Worm (Caenorhabditis elegans): ENCODE measurements around the gene nas-32.
"Not testable (repeated sequence)": the region's sequence is repeated elsewhere in the genome, so short reads cannot be mapped to it uniquely, and the experiment has no call there.

nas-32 gene

DNA sequence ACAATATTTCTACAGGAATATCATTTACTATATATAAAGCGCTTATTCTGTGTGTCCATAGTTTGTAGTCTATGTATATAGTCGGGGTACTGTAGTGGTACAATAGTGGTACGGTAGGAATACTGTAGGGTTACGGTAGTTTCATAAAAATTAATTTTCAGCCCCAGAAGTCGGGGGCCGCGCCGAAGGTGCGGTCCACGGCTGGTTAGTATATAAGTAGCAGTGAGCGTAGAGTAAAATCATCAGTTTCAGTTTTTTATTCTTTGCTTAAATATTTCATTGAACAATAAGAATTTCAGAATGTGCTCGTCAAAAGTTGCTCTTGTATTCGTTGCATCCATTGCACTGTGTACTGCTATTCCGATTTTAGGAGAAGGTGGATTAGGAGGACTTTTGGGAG, 8.2 kb downstream of the nas-32 start, which contains the start of gene srlf-22:
Gene srlf-22 (plus strand): TSS at position 301 of the 400 bp plus-strand sequence.
- TF ChIP-seq daf-12, aly-2, skn-1 (tag; optimal IDR thresholded peaks at IDR 0.05): not testable (repeated sequence)

DNA sequence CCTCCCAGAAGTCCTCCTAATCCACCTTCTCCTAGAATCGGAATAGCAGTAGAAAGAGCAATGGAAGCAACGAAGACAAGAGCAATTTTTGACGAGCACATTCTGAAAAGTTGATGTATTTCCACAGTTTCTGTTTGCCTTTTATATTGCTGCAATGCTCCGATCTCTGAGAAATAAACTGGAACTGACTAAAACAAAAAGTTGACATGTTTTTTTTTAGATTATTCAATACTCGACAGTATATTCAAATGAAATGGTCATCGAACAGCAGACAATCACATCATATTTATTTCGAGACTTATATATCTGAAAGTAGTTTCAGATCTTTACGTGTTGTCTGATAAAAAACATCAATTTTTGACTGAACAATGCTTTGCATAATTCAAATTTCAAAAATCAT, 8.6 kb downstream of the nas-32 start, which contains the start of gene srlf-21:
Gene srlf-21 (minus strand): TSS at position 101 of the 400 bp plus-strand sequence.
- TF ChIP-seq nhr-43 (tag; optimal IDR thresholded peaks at IDR 0.05; ENCODE audit: poor library complexity, severe bottlenecking) (no peak), hmg-11 (tag; optimal IDR thresholded peaks at IDR 0.05) (no peak), unc-39 (tag; optimal IDR thresholded peaks at IDR 0.05) (no peak), nhr-23 (tag; optimal IDR thresholded peaks at IDR 0.05) (no peak), elt-3 (tag; optimal IDR thresholded peaks at IDR 0.05) (no peak), snpc-4 (tag; optimal IDR thresholded peaks at IDR 0.05) (no peak), lin-39 (tag; optimal IDR thresholded peaks at IDR 0.05) (no peak), nhr-77 (tag; optimal IDR thresholded peaks at IDR 0.05) (no peak), ZK546.5 (tag; optimal IDR thresholded peaks at IDR 0.05) (no peak), zag-1 (tag; optimal IDR thresholded peaks at IDR 0.05) (no peak), R02D3.7 (tag; optimal IDR thresholded peaks at IDR 0.05) (no peak), lin-15B (tag; optimal IDR thresholded peaks at IDR 0.05) (no peak), ceh-82 (tag; optimal IDR thresholded peaks at IDR 0.05) (no peak), nfya-1 (tag; optimal IDR thresholded peaks at IDR 0.05; ENCODE audit: insufficient read depth) (no peak), eor-1 (tag; optimal IDR thresholded peaks at IDR 0.05) (no peak), tbx-2 (tag; optimal IDR thresholded peaks at IDR 0.05) (no peak), lsy-12 (tag; optimal IDR thresholded peaks at IDR 0.05) (no peak)

DNA sequence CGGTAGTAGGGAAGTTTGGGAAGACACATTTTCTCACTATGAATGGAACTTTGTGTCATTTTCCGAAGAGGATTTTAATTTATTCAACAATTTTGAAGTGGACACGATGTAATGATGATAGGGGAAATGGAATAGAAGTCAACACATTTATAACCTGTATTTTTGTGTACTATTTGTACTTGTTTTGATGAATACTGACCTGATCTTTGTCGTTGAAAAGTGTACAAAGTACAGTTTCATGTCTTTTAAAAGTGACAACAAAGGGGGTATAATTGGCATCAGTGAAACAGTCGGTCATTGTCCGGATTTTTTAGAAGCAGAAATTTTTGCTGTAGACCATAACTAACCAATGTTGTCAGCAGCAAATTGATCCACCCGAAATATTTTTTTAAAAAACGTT, 9.8 kb downstream of the nas-32 start, which contains the start of gene T02B11.6:
Gene T02B11.6 (minus strand): TSS at position 101 of the 400 bp plus-strand sequence.
- TF ChIP-seq nhr-12 (tag; optimal IDR thresholded peaks at IDR 0.05): no peak
- TF ChIP-seq nhr-23 (tag; optimal IDR thresholded peaks at IDR 0.05): no peak
- no peak for TF ChIP-seq ceh-28 (tag; optimal IDR thresholded peaks at IDR 0.05)
- no peak for TF ChIP-seq elt-2 (tag; optimal IDR thresholded peaks at IDR 0.05)
- TF ChIP-seq egl-27 (tag; optimal IDR thresholded peaks at IDR 0.05): no peak
- no peak for TF ChIP-seq hmg-11 (tag; optimal IDR thresholded peaks at IDR 0.05)
- no peak for TF ChIP-seq zag-1 (tag; optimal IDR thresholded peaks at IDR 0.05)
- no peak for TF ChIP-seq R02D3.7 (tag; optimal IDR thresholded peaks at IDR 0.05)
- TF ChIP-seq lin-15B (tag; optimal IDR thresholded peaks at IDR 0.05): no peak
- TF ChIP-seq nfya-1 (tag; optimal IDR thresholded peaks at IDR 0.05; ENCODE audit: insufficient read depth): no peak
- TF ChIP-seq egl-5 (tag; optimal IDR thresholded peaks at IDR 0.05): no peak
- TF ChIP-seq lin-39 (tag; optimal IDR thresholded peaks at IDR 0.05): no peak
- no peak for TF ChIP-seq tbx-2 (tag; optimal IDR thresholded peaks at IDR 0.05)

DNA sequence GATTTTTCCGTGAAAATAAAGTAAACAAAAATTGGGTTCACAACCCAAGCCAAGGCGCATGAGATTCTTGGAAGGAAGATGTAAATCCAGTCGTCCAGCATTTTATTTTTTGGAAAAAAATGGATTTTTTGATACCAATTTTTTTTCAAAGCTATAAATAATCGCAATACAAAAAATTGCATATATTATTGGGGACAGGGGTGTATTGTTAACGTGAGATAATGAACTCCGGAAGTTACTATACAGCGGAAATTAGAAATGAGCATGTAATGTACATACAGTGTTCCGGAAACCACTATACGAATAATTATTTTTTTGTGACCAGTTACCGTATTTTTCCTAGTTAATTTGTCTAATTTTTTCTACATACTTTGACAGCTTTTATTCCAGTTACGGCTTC, 14.7 kb downstream of the nas-32 start, which contains the start of gene srj-38:
Gene srj-38 (minus strand): TSS at position 101 of the 400 bp plus-strand sequence.
- TF ChIP-seq ceh-16 (tag; optimal IDR thresholded peaks at IDR 0.05) (no peak), mml-1 (tag; optimal IDR thresholded peaks at IDR 0.05) (no peak), hmg-11 (tag; optimal IDR thresholded peaks at IDR 0.05) (no peak), skn-1 (tag; optimal IDR thresholded peaks at IDR 0.05) (no peak), ZK546.5 (tag; optimal IDR thresholded peaks at IDR 0.05) (no peak), nfya-1 (tag; optimal IDR thresholded peaks at IDR 0.05; ENCODE audit: insufficient read depth) (no peak), elt-2 (tag; optimal IDR thresholded peaks at IDR 0.05) (no peak)

DNA sequence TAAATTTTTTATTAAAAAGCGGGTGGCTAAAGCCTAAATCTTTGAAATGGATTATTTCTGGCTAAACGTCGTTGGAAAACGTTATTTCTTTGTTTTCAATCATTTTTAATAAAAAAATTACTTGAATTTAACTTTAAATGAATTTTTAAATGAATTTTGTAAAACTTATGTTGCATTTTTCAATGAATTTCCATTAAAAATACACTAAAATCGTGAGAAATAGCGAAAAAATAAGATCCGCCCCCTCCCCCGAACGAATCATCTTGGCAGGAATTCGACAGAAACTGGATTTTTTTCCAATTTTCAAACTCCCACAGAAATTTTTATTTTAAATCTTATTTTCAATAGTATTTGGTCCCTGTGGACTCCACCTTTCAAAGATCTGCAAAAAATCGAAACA, 19.8 kb downstream of the nas-32 start, which contains the start of gene srg-53:
Gene srg-53 (plus strand): TSS at position 301 of the 400 bp plus-strand sequence.
- TF ChIP-seq nhr-76 (tag; optimal IDR thresholded peaks at IDR 0.05): no peak

DNA sequence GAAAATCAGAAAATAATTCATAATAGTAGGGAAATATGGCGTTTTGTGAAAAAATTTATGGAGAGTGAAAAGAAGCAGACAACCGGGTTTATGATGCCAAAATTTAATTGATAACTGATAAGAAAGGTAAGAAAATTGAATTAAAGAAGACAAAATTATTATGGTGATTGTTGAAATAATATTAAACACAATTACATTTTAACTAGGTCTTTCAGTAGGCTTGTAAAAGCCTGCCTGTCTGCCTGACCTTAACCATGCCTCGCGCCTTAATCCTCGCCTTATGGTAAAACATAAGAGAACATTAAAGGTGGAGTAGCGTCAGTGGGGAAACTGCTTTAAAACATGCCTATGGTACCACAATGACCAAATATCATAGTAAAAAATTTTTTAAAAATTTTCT, 20.4 kb downstream of the nas-32 start, which contains the start of gene T02B11.8:
Gene T02B11.8 (minus strand): TSS at position 101 of the 400 bp plus-strand sequence.
- no peak for TF ChIP-seq nhr-76 (tag; optimal IDR thresholded peaks at IDR 0.05)
- TF ChIP-seq elt-2 (tag; optimal IDR thresholded peaks at IDR 0.05): peak; percentile 45

DNA sequence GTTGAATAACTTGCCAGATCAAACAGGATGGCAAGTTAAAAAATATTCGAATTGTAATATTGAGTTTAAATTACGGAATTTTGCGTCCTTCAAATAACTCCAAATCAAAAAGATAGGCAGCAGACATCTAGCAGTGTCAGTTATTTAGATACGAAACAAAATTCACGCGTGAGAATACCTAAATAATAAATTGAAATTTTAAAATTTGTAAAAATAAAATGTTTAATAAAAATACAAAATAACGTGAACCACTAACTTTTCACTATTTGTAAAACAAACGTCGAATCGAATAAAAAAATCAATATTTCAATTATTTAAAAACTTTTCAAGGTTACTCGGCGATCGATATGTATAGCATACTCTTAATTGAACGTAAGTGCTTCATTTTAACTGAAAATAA, 23.0 kb downstream of the nas-32 start, which contains the start of gene T02B11.9:
Gene T02B11.9 (plus strand): TSS at position 301 of the 400 bp plus-strand sequence.
- TF ChIP-seq daf-12 (tag; optimal IDR thresholded peaks at IDR 0.05) (no peak), hmg-11 (tag; optimal IDR thresholded peaks at IDR 0.05) (no peak), pqm-1 (tag; optimal IDR thresholded peaks at IDR 0.05) (no peak), nhr-23 (tag; optimal IDR thresholded peaks at IDR 0.05) (no peak), nhr-77 (tag; optimal IDR thresholded peaks at IDR 0.05) (no peak), ceh-28 (tag; optimal IDR thresholded peaks at IDR 0.05) (no peak), lin-15B (tag; optimal IDR thresholded peaks at IDR 0.05) (no peak), mdl-1 (tag; optimal IDR thresholded peaks at IDR 0.05) (no peak), elt-1 (tag; optimal IDR thresholded peaks at IDR 0.05) (no peak), nhr-76 (tag; optimal IDR thresholded peaks at IDR 0.05) (no peak), skn-1 (tag; optimal IDR thresholded peaks at IDR 0.05) (no peak)
